Fruit fly (Drosophila melanogaster) whole organism, larva: ENCODE measurements around the gene cta.

Experiments
- noc ChIP-seq: fragments of 200-800 bp; sonication (Bioruptor generic); optimal IDR thresholded peaks from 3 replicates; lab custom pipeline; 2019; ENCODE audit warnings: missing biosample characterization, mild to moderate bottlenecking, missing genetic modification characterization, moderate library complexity

Gene cta

dm6 chr2L:22981584-22981983 lies at the start of gene cta:
TSS of gene cta (plus strand) at chr2L:22981816.
- TF ChIP-seq noc (tag; lab: Kevin White, UChicago) = no peak

DNA sequence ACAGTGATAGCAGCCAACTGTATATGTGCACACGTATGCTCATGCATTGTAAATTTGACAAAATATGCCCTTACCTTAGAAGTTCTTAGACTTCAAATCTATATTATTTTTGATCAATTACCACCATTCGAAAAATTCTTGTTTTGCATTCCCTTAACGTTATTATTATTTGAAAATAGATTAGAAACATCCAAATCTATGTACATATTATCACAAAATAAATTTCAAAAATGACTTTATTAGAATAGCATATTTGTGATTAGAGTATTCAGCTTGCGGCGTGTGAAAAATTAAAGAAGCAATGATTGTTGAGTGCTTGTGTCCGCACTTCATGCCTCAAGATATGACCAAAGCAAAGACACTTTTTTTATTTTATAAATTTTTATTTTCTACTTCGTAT lies 12.2 kb downstream of the cta start:
- TF ChIP-seq noc (tag; lab: Kevin White, UChicago) = no peak

- no peak for TF ChIP-seq noc (tag; lab: Kevin White, UChicago)
Measured at dm6 chr2L:23023893-23024292, 42.3 kb downstream of the cta start.

DNA sequence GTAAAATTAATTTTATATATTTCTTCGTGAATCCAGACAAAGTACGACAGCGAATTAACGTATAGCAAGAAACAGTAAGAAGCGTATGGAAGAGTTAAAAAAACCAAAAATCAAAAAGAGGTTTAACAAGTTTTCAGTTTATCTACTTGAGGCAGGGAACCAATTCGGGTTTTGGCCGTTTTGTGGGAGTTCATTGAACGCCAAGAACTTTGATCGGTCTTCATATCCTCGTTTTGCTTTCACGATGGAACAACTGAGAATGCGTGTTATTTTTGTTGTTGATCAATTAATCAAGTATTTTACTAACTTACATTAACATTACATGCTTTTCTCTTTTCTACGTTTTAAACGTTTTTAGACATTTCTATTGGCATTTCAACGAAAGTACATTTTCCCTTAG lies 43.8 kb downstream of the cta start:
- no peak for TF ChIP-seq noc (tag; lab: Kevin White, UChicago)

- TF ChIP-seq noc (tag; lab: Kevin White, UChicago) = no peak
Measured at dm6 chr2L:23025815-23026214, 44.2 kb downstream of the cta start, which contains the start of gene Cht10. TSS of gene Cht10 (minus strand) at chr2L:23025915.
